Worm (Caenorhabditis elegans) whole organism, L3 larva: ENCODE measurements around the gene ift-81.

Experiments used
- fos-1 ChIP-seq: fragments of 150-350 bp; optimal IDR thresholded peaks from 2 replicates; lab custom pipeline; 2014; ENCODE audit warnings: missing biosample characterization, missing genetic modification characterization
- nhr-76 ChIP-seq: fragments of 150-350 bp; sonication (generic microtip); optimal IDR thresholded peaks from 5 replicates; lab custom pipeline; 2014; ENCODE audit warnings: missing biosample characterization, missing genetic modification characterization

DNA sequence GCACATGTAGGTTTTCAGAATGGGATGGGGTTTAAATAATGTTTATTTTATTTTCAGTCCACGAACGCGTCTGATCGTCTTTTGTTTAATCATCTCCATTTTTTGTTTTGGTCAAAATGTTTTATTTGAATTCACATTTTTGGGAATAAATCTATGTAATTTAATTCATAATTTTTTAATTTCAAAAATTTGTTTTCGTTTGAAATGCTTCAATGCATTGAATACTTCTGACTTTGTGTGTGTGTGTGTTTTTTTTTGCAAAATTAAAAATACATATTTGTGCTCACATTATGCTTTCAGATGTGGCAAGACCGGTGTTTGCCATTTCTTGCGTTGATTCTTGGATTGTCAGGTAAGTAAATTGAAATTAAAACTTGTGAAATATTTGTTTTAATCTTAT is 43.5 kb upstream of the ift-81 start, which contains the start of gene nspg-13:
- TF ChIP-seq fos-1 (tag; lab: Kevin White, UChicago) (no peak), nhr-76 (tag; lab: Kevin White, UChicago) (no peak)
